Fruit fly (Drosophila melanogaster) whole organism, embryonic: ENCODE measurements around the gene CG42764.

ENCODE experiments used
- Abd-B ChIP-seq: fragments of 200-800 bp; sonication (Bioruptor generic); optimal IDR thresholded peaks from 2 replicates; lab custom pipeline; 2018; ENCODE audit warnings: missing biosample characterization, mild to moderate bottlenecking, missing genetic modification characterization, moderate library complexity
- Ada2b ChIP-seq: fragments of 200-800 bp; sonication (Bioruptor generic); IDR thresholded peaks from 2 replicates; pipeline ENCODE4 v1.3.6; 2022; ENCODE audit warnings: missing biosample characterization, missing genetic modification characterization
- Bdp1 ChIP-seq: fragments of 200-800 bp; sonication (Bioruptor generic); optimal IDR thresholded peaks from 3 replicates; lab custom pipeline; 2016; ENCODE audit warnings: missing biosample characterization, missing genetic modification characterization
- CG10979 ChIP-seq: fragments of 200-800 bp; sonication (Bioruptor generic); optimal IDR thresholded peaks from 2 replicates; lab custom pipeline; 2018; ENCODE audit warnings: missing biosample characterization, mild to moderate bottlenecking, missing genetic modification characterization, moderate library complexity
- CG11504 ChIP-seq: fragments of 200-800 bp; sonication (Bioruptor generic); optimal IDR thresholded peaks from 3 replicates; lab custom pipeline; 2019; ENCODE audit warnings: missing biosample characterization, mild to moderate bottlenecking, missing genetic modification characterization, moderate library complexity
- CG11723 ChIP-seq: fragments of 200-800 bp; sonication (Bioruptor generic); optimal IDR thresholded peaks from 2 replicates; lab custom pipeline; 2017; ENCODE audit warnings: missing biosample characterization, mild to moderate bottlenecking, missing genetic modification characterization
- CG13287 ChIP-seq: fragments of 200-800 bp; sonication (Bioruptor generic); IDR thresholded peaks from 2 replicates; pipeline ENCODE4 v1.3.6; 2022; ENCODE audit warnings: missing biosample characterization, missing genetic modification characterization; ENCODE audit not compliant: partially characterized antibody
- CG13296 ChIP-seq: fragments of 200-800 bp; sonication (Bioruptor generic); optimal IDR thresholded peaks from 3 replicates; lab custom pipeline; 2018; ENCODE audit warnings: missing biosample characterization, mild to moderate bottlenecking, missing genetic modification characterization
- CG17328 ChIP-seq: fragments of 200-800 bp; sonication (Bioruptor generic); IDR thresholded peaks from 2 replicates; pipeline ENCODE4 v1.3.6; 2022; ENCODE audit warnings: missing biosample characterization, missing genetic modification characterization
- CG17361 ChIP-seq: fragments of 200-800 bp; sonication (Bioruptor generic); IDR thresholded peaks from 3 replicates; pipeline ENCODE4 v1.3.6; 2022; ENCODE audit warnings: missing biosample characterization, missing genetic modification characterization
- CG18476 ChIP-seq: fragments of 200-800 bp; sonication (Bioruptor generic); optimal IDR thresholded peaks from 2 replicates; lab custom pipeline; 2016; ENCODE audit warnings: missing biosample characterization, mild to moderate bottlenecking, missing genetic modification characterization
- CG34376 ChIP-seq: fragments of 200-800 bp; sonication (Bioruptor generic); optimal IDR thresholded peaks from 2 replicates; lab custom pipeline; 2018; ENCODE audit warnings: missing biosample characterization, mild to moderate bottlenecking, missing genetic modification characterization
- CG4328 ChIP-seq: fragments of 200-800 bp; sonication (Bioruptor generic); optimal IDR thresholded peaks from 3 replicates; lab custom pipeline; 2017; ENCODE audit warnings: missing biosample characterization, missing genetic modification reagents, missing genetic modification characterization
- CG4854 ChIP-seq: fragments of 200-800 bp; sonication (Bioruptor generic); optimal IDR thresholded peaks from 2 replicates; lab custom pipeline; 2016; ENCODE audit warnings: missing biosample characterization, missing genetic modification characterization, inconsistent platforms
- CG6272 ChIP-seq: fragments of 200-800 bp; sonication (Bioruptor generic); IDR thresholded peaks from 2 replicates; pipeline ENCODE4 v1.3.6; 2022; ENCODE audit warnings: missing biosample characterization, missing genetic modification characterization
- Ets65A ChIP-seq: fragments of 200-800 bp; sonication (Bioruptor generic); peaks from one replicate; lab custom pipeline; 2016; ENCODE audit warnings: missing biosample characterization, missing genetic modification characterization
- Ets97D ChIP-seq: fragments of 200-800 bp; sonication (Bioruptor generic); optimal IDR thresholded peaks from 3 replicates; lab custom pipeline; 2016; ENCODE audit warnings: missing biosample characterization, missing genetic modification characterization
- H15 ChIP-seq: fragments of 200-800 bp; sonication (Bioruptor generic); IDR thresholded peaks from 3 replicates; pipeline ENCODE4 v1.3.6; 2022; ENCODE audit warnings: missing biosample characterization, missing genetic modification characterization
- H2.0 ChIP-seq: fragments of 200-800 bp; sonication (Bioruptor generic); IDR thresholded peaks from 2 replicates; pipeline ENCODE4 v1.3.6; 2022; ENCODE audit warnings: missing biosample characterization, missing genetic modification characterization
- HLHmδ ChIP-seq: fragments of 200-800 bp; sonication (Bioruptor generic); optimal IDR thresholded peaks from 2 replicates; lab custom pipeline; 2018; ENCODE audit warnings: missing biosample characterization, mild to moderate bottlenecking, missing genetic modification characterization, moderate library complexity
- Hr51 ChIP-seq, 2 experiments: fragments of 200-800 bp; sonication (Bioruptor generic); optimal IDR thresholded peaks; 2 replicates in 1 of 2; 3 replicates in 1 of 2; lab custom pipeline; 2016 to 2018; ENCODE audit warnings: missing biosample characterization in 2 of 2, missing genetic modification characterization in 2 of 2, mild to moderate bottlenecking in 1 of 2, moderate library complexity in 1 of 2
- Lim3 ChIP-seq: fragments of 200-800 bp; sonication (Bioruptor generic); IDR thresholded peaks from 2 replicates; pipeline ENCODE4 v1.3.6; 2022; ENCODE audit warnings: missing biosample characterization, missing genetic modification characterization
- Med ChIP-seq: fragments of 200-800 bp; sonication (Bioruptor generic); peaks from one replicate; lab custom pipeline; 2016; ENCODE audit warnings: missing biosample characterization, missing genetic modification characterization, mild to moderate bottlenecking, inconsistent platforms, moderate library complexity
- NC2α ChIP-seq: fragments of 200-800 bp; sonication (Bioruptor generic); optimal IDR thresholded peaks from 2 replicates; lab custom pipeline; 2016; ENCODE audit warnings: missing biosample characterization, missing genetic modification characterization
- NFAT ChIP-seq: fragments of 200-800 bp; sonication (Bioruptor generic); IDR thresholded peaks from 2 replicates; pipeline ENCODE4 v1.3.6; 2022; ENCODE audit warnings: missing biosample characterization, missing genetic modification characterization
- Neu2 ChIP-seq: fragments of 200-800 bp; sonication (Bioruptor generic); optimal IDR thresholded peaks from 3 replicates; lab custom pipeline; 2016; ENCODE audit warnings: missing biosample characterization, missing genetic modification characterization, borderline replicate concordance
- Nf-YC ChIP-seq: fragments of 200-800 bp; optimal IDR thresholded peaks from 3 replicates; lab custom pipeline; 2019; ENCODE audit warnings: missing biosample characterization, mild to moderate bottlenecking, missing genetic modification characterization, moderate library complexity
- Optix ChIP-seq: fragments of 200-800 bp; sonication (Bioruptor generic); IDR thresholded peaks from 3 replicates; pipeline ENCODE4 v1.3.6; 2022; ENCODE audit warnings: missing biosample characterization, missing genetic modification characterization
- PHDP ChIP-seq: fragments of 200-800 bp; sonication (Bioruptor generic); optimal IDR thresholded peaks from 3 replicates; lab custom pipeline; 2018; ENCODE audit warnings: missing biosample characterization, mild to moderate bottlenecking, missing genetic modification characterization, moderate library complexity
- Six4 ChIP-seq: fragments of 200-800 bp; sonication (Bioruptor generic); optimal IDR thresholded peaks from 2 replicates; lab custom pipeline; 2016; ENCODE audit warnings: missing biosample characterization, missing genetic modification characterization
- Stat92E ChIP-seq, 3 experiments: fragments of >200 bp in 2 of 3; fragments of 200-800 bp in 1 of 3; sonication (Bioruptor generic) in 1 of 3; optimal IDR thresholded peaks; 2 replicates each; lab custom pipeline; 2017 to 2019; ENCODE audit warnings: missing biosample characterization in 3 of 3, missing genetic modification characterization in 3 of 3, mild to moderate bottlenecking in 1 of 3, moderate library complexity in 1 of 3
- abd-A ChIP-seq: fragments of 200-800 bp; sonication (Bioruptor generic); optimal IDR thresholded peaks from 3 replicates; lab custom pipeline; 2019; ENCODE audit warnings: missing biosample characterization, mild to moderate bottlenecking, missing genetic modification characterization, moderate library complexity
- ac ChIP-seq: fragments of 200-800 bp; sonication (Bioruptor generic); optimal IDR thresholded peaks from 3 replicates; lab custom pipeline; 2017; ENCODE audit warnings: missing biosample characterization, mild to moderate bottlenecking, missing genetic modification characterization
- al ChIP-seq: fragments of 200-800 bp; sonication (Bioruptor generic); IDR thresholded peaks from 2 replicates; pipeline ENCODE4 v1.3.6; 2022; ENCODE audit warnings: missing biosample characterization, missing genetic modification characterization
- amos ChIP-seq: fragments of 200-800 bp; sonication (Bioruptor generic); IDR thresholded peaks from 2 replicates; pipeline ENCODE4 v1.3.6; 2022; ENCODE audit warnings: missing biosample characterization, missing genetic modification characterization; ENCODE audit not compliant: partially characterized antibody
- ap ChIP-seq: fragments of 200-800 bp; sonication (Bioruptor generic); IDR thresholded peaks from 2 replicates; pipeline ENCODE4 v1.3.6; 2022; ENCODE audit warnings: missing biosample characterization, missing genetic modification characterization
- dmrt11E ChIP-seq: fragments of 200-800 bp; sonication (Bioruptor generic); optimal IDR thresholded peaks from 3 replicates; lab custom pipeline; 2018; ENCODE audit warnings: missing biosample characterization, mild to moderate bottlenecking, missing genetic modification characterization, moderate library complexity
- gcm2 ChIP-seq: fragments of 200-800 bp; sonication (Bioruptor generic); optimal IDR thresholded peaks from 2 replicates; lab custom pipeline; 2016; ENCODE audit warnings: missing biosample characterization, missing genetic modification characterization
- gro ChIP-seq: fragments of 200-800 bp; sonication (Bioruptor generic); optimal IDR thresholded peaks from 2 replicates; lab custom pipeline; 2016; ENCODE audit warnings: missing biosample characterization, missing genetic modification characterization
- h ChIP-seq: fragments of >200 bp; optimal IDR thresholded peaks from 2 replicates; lab custom pipeline; 2017
- hbn ChIP-seq: fragments of 200-800 bp; sonication (Bioruptor generic); IDR thresholded peaks from 2 replicates; pipeline ENCODE4 v1.3.6; 2022; ENCODE audit warnings: missing biosample characterization, missing genetic modification characterization; ENCODE audit not compliant: partially characterized antibody
- jigr1 ChIP-seq: fragments of 200-800 bp; sonication (Bioruptor generic); IDR thresholded peaks from 3 replicates; pipeline ENCODE4 v1.3.6; 2022; ENCODE audit warnings: missing biosample characterization, missing genetic modification characterization
- onecut ChIP-seq: fragments of 200-800 bp; sonication (Bioruptor generic); IDR thresholded peaks from 2 replicates; pipeline ENCODE4 v1.3.6; 2022; ENCODE audit warnings: missing biosample characterization, missing genetic modification characterization
- pita ChIP-seq: fragments of 200-800 bp; sonication (Bioruptor generic); optimal IDR thresholded peaks from 2 replicates; lab custom pipeline; 2017; ENCODE audit warnings: missing biosample characterization, mild to moderate bottlenecking, missing genetic modification characterization
- ranshi ChIP-seq: fragments of 200-800 bp; sonication (Bioruptor generic); IDR thresholded peaks from 2 replicates; pipeline ENCODE4 v1.3.6; 2022; ENCODE audit warnings: missing biosample characterization, missing genetic modification characterization
- run ChIP-seq: fragments of 200-800 bp; sonication (Bioruptor generic); optimal IDR thresholded peaks from 3 replicates; lab custom pipeline; 2018; ENCODE audit warnings: missing biosample characterization, mild to moderate bottlenecking, missing genetic modification characterization
- slp2 ChIP-seq: fragments of 200-800 bp; sonication (Bioruptor generic); optimal IDR thresholded peaks from 2 replicates; lab custom pipeline; 2016; ENCODE audit warnings: missing biosample characterization, missing genetic modification characterization
- so ChIP-seq: fragments of 200-800 bp; sonication (Bioruptor generic); IDR thresholded peaks from 3 replicates; pipeline ENCODE4 v1.3.6; 2022; ENCODE audit warnings: missing biosample characterization, missing genetic modification characterization
- tup ChIP-seq: fragments of 200-800 bp; sonication (Bioruptor generic); optimal IDR thresholded peaks from 2 replicates; lab custom pipeline; 2016; ENCODE audit warnings: missing biosample characterization, mild to moderate bottlenecking, missing genetic modification characterization, moderate library complexity

CG42764 gene

dm6 chr3L:20509121-20509934 is 43.5 kb upstream of the CG42764 start (continued):
- TF ChIP-seq Optix (no peak), ac (GFP tag; lab: Kevin White, UChicago) (no peak), Six4 (GFP tag; lab: Kevin White, UChicago) (peak; percentile 65), Nf-YC (tag; lab: Kevin White, UChicago) (peak; percentile 75), CG18476 (GFP tag; lab: Kevin White, UChicago) (peak; percentile 72), tup (GFP tag; lab: Kevin White, UChicago) (no peak), pita (no peak), Neu2 (GFP tag; lab: Kevin White, UChicago) (no peak), Stat92E (GFP tag; optimal IDR thresholded peaks at IDR 0.05; lab: Kevin White, UChicago) (peak in 1 of 3 experiments; percentile 68), Med (GFP tag; lab: Kevin White, UChicago) (peak; percentile 88), Bdp1 (GFP tag; lab: Kevin White, UChicago) (peak; percentile 64), Abd-B (peak; percentile 64), al (GFP tag; lab: Robert Waterston, UW) (peak; percentile 53), H15 (no peak), Ada2b (GFP tag; lab: Robert Waterston, UW) (peak; percentile 39; the same call in 1 of the 2 replicates), onecut (GFP tag; lab: Robert Waterston, UW) (peak; percentile 34; the same call in 1 of the 2 replicates), so (GFP tag; lab: Robert Waterston, UW) (no peak), CG17328 (peak; percentile 25; the same call in 1 of the 2 replicates), ranshi (no peak), CG6272 (no peak), CG4328 (GFP tag; lab: Kevin White, UChicago) (peak; percentile 67), Ets65A (peak; percentile 60), NC2α (GFP tag; lab: Kevin White, UChicago) (peak; percentile 25), abd-A (tag; lab: Kevin White, UChicago) (no peak), hbn (no peak), CG10979 (tag; lab: Kevin White, UChicago) (peak; percentile 83), Lim3 (GFP tag; lab: Robert Waterston, UW) (no peak), jigr1 (GFP tag; lab: Robert Waterston, UW) (no peak), run (peak; percentile 27), gro (GFP tag; lab: Kevin White, UChicago) (peak; percentile 80), CG11723 (GFP tag; lab: Kevin White, UChicago) (peak; percentile 41), CG11504 (tag; lab: Kevin White, UChicago) (peak; percentile 85), Hr51 (GFP tag; optimal IDR thresholded peaks at IDR 0.05; lab: Kevin White, UChicago) (peak; percentile 58 to 84), CG13287 (GFP tag; lab: Robert Waterston, UW) (no peak), amos (GFP tag; lab: Robert Waterston, UW) (no peak), Ets97D (GFP tag; lab: Kevin White, UChicago) (no peak), ap (GFP tag; lab: Robert Waterston, UW) (no peak), CG34376 (GFP tag; lab: Kevin White, UChicago) (peak; percentile 58), h (lab: Kevin White, UChicago) (no peak), slp2 (GFP tag; lab: Kevin White, UChicago) (peak; percentile 71), CG4854 (GFP tag; lab: Kevin White, UChicago) (peak; percentile 47), gcm2 (peak; percentile 42), HLHmδ (GFP tag; lab: Kevin White, UChicago) (no peak), CG13296 (peak; percentile 84), H2.0 (GFP tag; lab: Robert Waterston, UW) (no peak), NFAT (GFP tag; lab: Robert Waterston, UW) (peak; percentile 19; the same call in 1 of the 2 replicates), CG17361 (peak; percentile 93), dmrt11E (tag; lab: Kevin White, UChicago) (peak; percentile 78), PHDP (peak; percentile 81)
